Worm (Caenorhabditis elegans) whole organism, midembryonic: ENCODE data around the gene srab-9.
A peak's percentile ranks its signal among the peaks of the same experiment; 100 is the strongest.

Experiments used
- T22C8.4 ChIP-seq: fragments of 200-800 bp; sonication (Bioruptor generic); IDR thresholded peaks from 2 replicates; pipeline ENCODE4 v1.3.6; 2022; ENCODE audit warnings: missing genetic modification characterization, missing compliant biosample characterization
- cog-1 ChIP-seq: sonication (generic microtip); optimal IDR thresholded peaks from 2 replicates; lab custom pipeline; 2016; ENCODE audit warnings: missing genetic modification characterization, missing compliant biosample characterization
- flt-1 ChIP-seq: fragments of 200-800 bp; sonication (Bioruptor generic); IDR thresholded peaks from 2 replicates; pipeline ENCODE4 v1.3.6; 2022; ENCODE audit warnings: missing genetic modification characterization, missing compliant biosample characterization
- klf-2 ChIP-seq: fragments of 200-800 bp; sonication (Bioruptor generic); conservative IDR thresholded peaks from 2 replicates; pipeline ENCODE4 v1.3.6; 2022; ENCODE audit warnings: missing genetic modification reagents, missing genetic modification characterization, missing compliant biosample characterization
- med-1 ChIP-seq: sonication (generic microtip); optimal IDR thresholded peaks from 2 replicates; lab custom pipeline; 2017; ENCODE audit warnings: missing genetic modification characterization, mild to moderate bottlenecking, missing compliant biosample characterization, antibody characterized with exemption, missing genetic modification reagents; ENCODE audit not compliant: insufficient read depth
- ref-1 ChIP-seq: fragments of 200-800 bp; sonication (Bioruptor generic); conservative IDR thresholded peaks from 2 replicates; pipeline ENCODE4 v1.3.6; 2022; ENCODE audit warnings: missing genetic modification reagents, missing genetic modification characterization, missing compliant biosample characterization
- tab-1 ChIP-seq: fragments of 200-800 bp; sonication (Bioruptor generic); IDR thresholded peaks from 2 replicates; pipeline ENCODE4 v1.3.6; 2022; ENCODE audit warnings: missing genetic modification characterization, missing compliant biosample characterization
- ztf-23 ChIP-seq: fragments of 200-800 bp; sonication (Bioruptor generic); IDR thresholded peaks from 2 replicates; pipeline ENCODE4 v1.3.6; 2022; ENCODE audit warnings: missing genetic modification reagents, missing genetic modification characterization, missing compliant biosample characterization
- ztf-29 ChIP-seq: fragments of 200-800 bp; sonication (Bioruptor generic); IDR thresholded peaks from 2 replicates; pipeline ENCODE4 v1.3.6; 2022; ENCODE audit warnings: missing genetic modification reagents, missing genetic modification characterization, missing compliant biosample characterization

srab-9 gene

DNA sequence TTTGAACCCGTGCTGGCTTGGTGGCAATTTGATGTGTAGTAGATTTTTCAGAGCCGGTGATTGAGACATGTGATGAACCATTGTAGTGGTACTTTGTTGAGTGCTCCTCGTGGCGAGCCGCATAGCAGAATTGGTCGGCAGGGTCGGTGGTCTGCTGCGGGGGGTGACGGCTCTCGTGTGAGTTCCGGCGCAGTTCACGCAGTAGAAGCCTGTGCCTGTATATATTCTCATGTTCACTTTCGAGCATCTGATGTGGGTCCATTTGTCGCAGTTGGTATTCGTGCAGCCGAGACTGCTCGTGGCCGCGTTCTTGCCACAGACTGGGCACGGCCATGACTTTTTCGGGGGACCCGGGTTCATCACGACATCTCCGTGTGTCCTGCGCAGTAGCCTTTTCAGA lies 21.2 kb upstream of the srab-9 start:
- TF ChIP-seq tab-1 (GFP tag; lab: Robert Waterston, UW) (no peak), ztf-23 (no peak), ref-1 (GFP tag; lab: Robert Waterston, UW) (no peak), flt-1 (GFP tag; lab: Robert Waterston, UW) (no peak), T22C8.4 (GFP tag; lab: Robert Waterston, UW) (no peak), cog-1 (tag; lab: Kevin White, UChicago) (no peak), ztf-29 (GFP tag; lab: Robert Waterston, UW) (no peak), med-1 (GFP tag; lab: Kevin White, UChicago) (no peak), klf-2 (GFP tag; lab: Robert Waterston, UW) (no peak)

DNA sequence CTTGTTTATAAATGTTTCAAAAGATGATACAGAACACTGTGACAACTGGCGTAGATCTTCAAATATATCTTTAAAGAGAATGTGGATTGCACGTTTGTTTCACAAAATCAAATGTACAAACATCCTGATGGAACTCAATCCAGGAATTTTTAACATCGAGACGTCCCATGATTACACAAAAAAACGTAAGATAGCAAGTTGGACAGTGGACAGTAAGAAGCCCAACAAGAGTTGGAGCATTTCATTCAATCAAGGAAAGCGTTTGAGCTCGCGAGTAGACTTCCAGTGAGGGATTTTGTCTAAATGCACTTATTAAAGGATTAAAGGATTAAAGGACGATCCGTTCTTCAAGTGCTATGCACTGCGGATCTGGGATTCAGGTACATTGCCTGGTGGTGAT lies 18.2 kb upstream of the srab-9 start, which contains the start of gene C36C5.12:
Gene C36C5.12, minus strand, starts transcription at position 101 of the 400 bp plus-strand sequence.
- no peak for TF ChIP-seq cog-1 (tag; lab: Kevin White, UChicago)
- no peak for TF ChIP-seq ref-1 (GFP tag; lab: Robert Waterston, UW)
- TF ChIP-seq T22C8.4 (GFP tag; lab: Robert Waterston, UW), result no peak
- no peak for TF ChIP-seq flt-1 (GFP tag; lab: Robert Waterston, UW)
- no peak for TF ChIP-seq tab-1 (GFP tag; lab: Robert Waterston, UW)
- no peak for TF ChIP-seq klf-2 (GFP tag; lab: Robert Waterston, UW)
- no peak for TF ChIP-seq ztf-29 (GFP tag; lab: Robert Waterston, UW)
- no peak for TF ChIP-seq med-1 (GFP tag; lab: Kevin White, UChicago)
- no peak for TF ChIP-seq ztf-23

DNA sequence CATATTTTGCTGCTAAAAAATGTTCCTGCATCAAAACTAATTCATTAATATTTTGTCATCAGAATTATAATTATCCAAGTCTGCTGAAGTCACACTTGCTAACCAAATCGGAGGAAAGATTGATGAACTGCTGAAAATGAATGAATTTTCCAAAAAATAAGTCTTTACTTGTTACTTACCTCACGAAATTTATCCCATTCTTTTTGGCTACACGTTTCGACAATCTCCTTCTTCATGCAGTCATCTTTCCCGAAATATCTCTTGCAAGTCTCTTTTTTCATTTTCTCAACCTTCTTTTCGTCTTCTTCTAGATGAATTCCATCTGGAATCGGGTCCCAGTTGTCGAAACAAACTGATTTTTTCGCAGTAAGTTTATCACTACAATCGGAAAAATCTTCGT lies 17.3 kb upstream of the srab-9 start:
- TF ChIP-seq T22C8.4 (GFP tag; lab: Robert Waterston, UW), result no peak
- no peak for TF ChIP-seq ref-1 (GFP tag; lab: Robert Waterston, UW)
- no peak for TF ChIP-seq klf-2 (GFP tag; lab: Robert Waterston, UW)
- no peak for TF ChIP-seq med-1 (GFP tag; lab: Kevin White, UChicago)
- no peak for TF ChIP-seq flt-1 (GFP tag; lab: Robert Waterston, UW)
- TF ChIP-seq ztf-29 (GFP tag; lab: Robert Waterston, UW), result no peak

DNA sequence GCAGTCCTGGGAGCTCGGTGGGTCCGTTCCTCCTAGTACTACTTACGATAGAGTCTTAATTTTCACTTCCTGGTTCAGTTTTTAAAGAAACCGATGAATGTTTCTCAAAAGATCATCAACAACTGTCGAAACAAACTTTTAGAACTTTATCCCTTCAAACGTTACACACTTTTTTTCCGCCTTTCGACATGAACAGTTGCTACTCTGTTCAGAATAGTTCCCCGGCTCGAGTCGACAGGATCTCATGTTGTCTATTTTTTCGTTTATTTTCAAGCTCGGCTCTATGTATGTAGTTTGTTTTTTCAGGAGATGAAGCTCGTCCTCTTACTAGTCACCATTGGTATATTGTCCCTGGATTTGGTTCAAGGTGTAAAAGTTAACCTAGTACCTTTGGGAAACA lies 15.7 kb upstream of the srab-9 start, which contains the start of gene exh-1:
Gene exh-1, plus strand, starts transcription at position 301 of the 400 bp plus-strand sequence.
- TF ChIP-seq cog-1 (tag; lab: Kevin White, UChicago), result no peak
- no peak for TF ChIP-seq klf-2 (GFP tag; lab: Robert Waterston, UW)
- TF ChIP-seq ref-1 (GFP tag; lab: Robert Waterston, UW), result no peak
- no peak for TF ChIP-seq ztf-29 (GFP tag; lab: Robert Waterston, UW)
- TF ChIP-seq ztf-23, result no peak
- no peak for TF ChIP-seq tab-1 (GFP tag; lab: Robert Waterston, UW)
- no peak for TF ChIP-seq flt-1 (GFP tag; lab: Robert Waterston, UW)
- no peak for TF ChIP-seq T22C8.4 (GFP tag; lab: Robert Waterston, UW)
- TF ChIP-seq med-1 (GFP tag; lab: Kevin White, UChicago), result no peak

DNA sequence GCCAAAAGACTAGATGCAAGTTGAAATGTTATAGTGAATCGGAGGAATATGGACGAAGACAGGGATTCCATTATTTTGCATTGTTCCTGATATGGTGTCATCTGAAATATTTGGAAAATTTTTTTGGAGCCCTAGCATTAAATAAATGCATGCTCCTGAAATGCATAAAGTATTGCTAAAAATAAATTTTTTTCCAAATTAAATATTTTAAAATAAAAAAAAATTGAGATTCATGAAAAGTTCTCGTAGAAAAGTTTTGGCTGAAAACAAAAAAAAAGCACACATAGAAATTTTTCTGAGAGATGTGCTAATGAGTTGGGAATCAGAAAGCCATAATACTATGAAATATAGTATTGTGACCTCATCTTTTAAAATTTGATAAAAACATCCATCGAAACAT lies 14.0 kb upstream of the srab-9 start, which contains the start of gene srab-7:
Gene srab-7, minus strand, starts transcription at position 101 of the 400 bp plus-strand sequence.
- TF ChIP-seq cog-1 (tag; lab: Kevin White, UChicago) (no peak), flt-1 (GFP tag; lab: Robert Waterston, UW) (no peak), tab-1 (GFP tag; lab: Robert Waterston, UW) (no peak), T22C8.4 (GFP tag; lab: Robert Waterston, UW) (no peak), ref-1 (GFP tag; lab: Robert Waterston, UW) (no peak), ztf-29 (GFP tag; lab: Robert Waterston, UW) (no peak), med-1 (GFP tag; lab: Kevin White, UChicago) (no peak), klf-2 (GFP tag; lab: Robert Waterston, UW) (no peak), ztf-23 (no peak)

DNA sequence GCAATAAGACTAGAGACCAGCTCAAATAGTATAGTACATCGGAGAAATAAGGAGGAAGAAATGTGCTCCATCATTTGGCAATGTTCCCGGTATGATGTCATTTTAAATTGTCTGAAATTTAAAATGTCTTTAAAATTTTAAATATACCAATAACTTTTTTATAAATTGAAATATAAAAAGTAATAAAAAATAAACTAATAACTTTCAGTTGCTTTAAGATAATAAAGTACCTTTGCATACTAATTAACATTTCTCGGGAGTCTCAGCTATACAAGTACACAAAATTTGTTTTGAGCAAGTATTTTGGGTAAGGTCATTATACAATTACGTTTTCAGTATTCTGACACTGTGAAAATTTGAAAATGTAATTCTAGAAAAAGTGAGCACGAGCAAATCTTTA lies 10.8 kb upstream of the srab-9 start, which contains the start of gene srab-6:
Gene srab-6, minus strand, starts transcription at position 101 of the 400 bp plus-strand sequence.
- TF ChIP-seq tab-1 (GFP tag; lab: Robert Waterston, UW) (no peak), ztf-29 (GFP tag; lab: Robert Waterston, UW) (no peak), ztf-23 (no peak), med-1 (GFP tag; lab: Kevin White, UChicago) (no peak), flt-1 (GFP tag; lab: Robert Waterston, UW) (no peak), cog-1 (tag; lab: Kevin White, UChicago) (no peak), T22C8.4 (GFP tag; lab: Robert Waterston, UW) (no peak), ref-1 (GFP tag; lab: Robert Waterston, UW) (no peak), klf-2 (GFP tag; lab: Robert Waterston, UW) (no peak)

DNA sequence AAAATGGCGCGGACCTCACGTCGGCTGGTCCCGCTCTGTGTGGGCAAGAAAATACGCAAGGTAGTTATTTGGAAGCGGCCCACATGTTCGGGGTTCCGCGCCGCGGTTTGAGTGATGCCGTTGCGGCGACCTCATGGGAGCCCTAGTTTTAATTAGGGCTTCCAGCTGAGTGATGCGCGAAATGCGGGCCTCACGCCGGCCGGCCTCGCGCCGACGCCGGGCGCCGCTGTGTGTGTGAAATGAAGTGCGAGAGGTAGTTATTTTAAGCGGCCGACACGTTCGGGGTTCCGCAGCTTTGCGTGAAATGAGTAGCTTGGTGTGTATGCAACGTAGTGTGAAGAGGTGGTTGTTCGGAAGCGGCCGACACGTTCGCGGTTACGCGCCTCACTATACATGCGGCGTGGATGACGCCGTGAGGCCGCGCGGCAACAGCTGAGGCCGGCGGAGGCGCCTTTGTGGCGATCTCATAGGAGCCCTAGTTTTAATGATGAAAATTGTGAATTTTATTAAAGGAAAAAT lies 8.9 kb upstream of the srab-9 start:
- TF ChIP-seq ztf-23 (no peak), med-1 (GFP tag; lab: Kevin White, UChicago) (no peak), T22C8.4 (GFP tag; lab: Robert Waterston, UW) (no peak), flt-1 (GFP tag; lab: Robert Waterston, UW) (no peak), ztf-29 (GFP tag; lab: Robert Waterston, UW) (no peak), cog-1 (tag; lab: Kevin White, UChicago) (no peak), ref-1 (GFP tag; lab: Robert Waterston, UW) (no peak)

DNA sequence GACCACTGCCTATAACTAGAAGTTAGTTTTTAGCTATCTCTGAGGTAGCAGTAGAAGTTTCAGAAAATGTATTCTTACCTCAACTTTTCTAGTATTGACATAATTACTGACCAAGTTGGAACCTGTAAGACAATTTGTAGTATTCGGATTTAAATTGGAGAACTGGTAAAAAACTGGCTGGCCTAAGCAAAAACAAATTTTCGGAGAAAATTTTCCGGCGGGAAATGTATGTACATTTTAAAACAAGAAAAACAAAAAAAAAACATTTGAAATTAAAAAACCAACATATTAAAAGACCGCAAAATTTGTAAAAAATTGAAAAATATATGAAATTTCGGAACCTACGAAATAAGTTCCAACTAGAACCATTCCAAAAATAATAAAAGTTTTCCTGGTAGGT lies 5.8 kb upstream of the srab-9 start, which contains the start of gene srab-11:
Gene srab-11, minus strand, starts transcription at position 101 of the 400 bp plus-strand sequence.
- TF ChIP-seq flt-1 (GFP tag; lab: Robert Waterston, UW) (no peak), tab-1 (GFP tag; lab: Robert Waterston, UW) (no peak), ztf-29 (GFP tag; lab: Robert Waterston, UW) (no peak), ztf-23 (no peak), klf-2 (GFP tag; lab: Robert Waterston, UW) (no peak), med-1 (GFP tag; lab: Kevin White, UChicago) (no peak), ref-1 (GFP tag; lab: Robert Waterston, UW) (no peak)

DNA sequence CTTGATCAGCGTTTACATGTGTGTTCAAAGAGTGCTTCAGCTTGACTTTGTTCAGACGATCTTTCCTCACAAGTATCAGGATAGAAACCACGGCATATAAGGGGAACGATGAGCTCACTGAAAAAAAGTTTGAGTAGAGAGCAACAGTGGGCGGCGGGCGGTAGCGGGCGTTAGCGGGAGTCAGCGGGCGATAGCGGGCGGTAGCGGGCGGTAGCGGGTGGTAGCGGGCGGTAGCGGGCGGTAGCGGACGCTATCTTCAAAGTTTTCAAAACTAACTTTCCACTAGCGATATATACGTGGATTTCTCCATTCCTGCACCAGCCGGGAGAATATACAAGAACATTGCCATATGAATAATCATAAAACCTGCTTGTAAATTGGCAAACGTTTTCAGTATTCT lies 4.2 kb upstream of the srab-9 start:
- TF ChIP-seq med-1 (GFP tag; lab: Kevin White, UChicago) (no peak), klf-2 (GFP tag; lab: Robert Waterston, UW) (no peak), ref-1 (GFP tag; lab: Robert Waterston, UW) (no peak), tab-1 (GFP tag; lab: Robert Waterston, UW) (0 out of 2 replicates have a peak, but pooled peaks have one; percentile 37)
